Worm (Caenorhabditis elegans) whole organism, late embryonic: ENCODE data around the gene chup-1.

Source experiments
- C38D4.7 ChIP-seq: fragments of 200-800 bp; sonication (Bioruptor generic); optimal IDR thresholded peaks from 2 replicates; lab custom pipeline; 2018; ENCODE audit warnings: mild to moderate bottlenecking, missing genetic modification characterization, moderate library complexity, missing compliant biosample characterization
- F13H6.1 ChIP-seq: sonication (generic microtip); optimal IDR thresholded peaks from 2 replicates; lab custom pipeline; 2016; ENCODE audit warnings: missing genetic modification characterization, missing compliant biosample characterization
- K09A11.1 ChIP-seq: sonication (generic microtip); optimal IDR thresholded peaks from 2 replicates; lab custom pipeline; 2017; ENCODE audit warnings: antibody characterized with exemption, mild to moderate bottlenecking, missing genetic modification characterization, missing compliant biosample characterization; ENCODE audit not compliant: insufficient read depth
- T23F11.4 ChIP-seq: fragments of 200-800 bp; sonication (Bioruptor generic); optimal IDR thresholded peaks from 2 replicates; lab custom pipeline; 2018; ENCODE audit warnings: mild to moderate bottlenecking, missing genetic modification characterization, missing compliant biosample characterization
- ahr-1 ChIP-seq: sonication (generic microtip); optimal IDR thresholded peaks from 2 replicates; lab custom pipeline; 2016; ENCODE audit warnings: missing genetic modification characterization, missing compliant biosample characterization
- ceh-18 ChIP-seq: sonication (generic microtip); optimal IDR thresholded peaks from 2 replicates; lab custom pipeline; 2016; ENCODE audit warnings: missing genetic modification characterization, missing compliant biosample characterization
- ceh-19 ChIP-seq: fragments of 200-800 bp; sonication (Bioruptor generic); optimal IDR thresholded peaks from 2 replicates; lab custom pipeline; 2018; ENCODE audit warnings: mild to moderate bottlenecking, missing genetic modification characterization, missing compliant biosample characterization
- ceh-22 ChIP-seq: sonication (generic microtip); optimal IDR thresholded peaks from 2 replicates; lab custom pipeline; 2017; ENCODE audit warnings: missing biosample characterization, missing genetic modification characterization
- ceh-30 ChIP-seq: fragments of 150-350 bp; optimal IDR thresholded peaks from 2 replicates; lab custom pipeline; 2014; ENCODE audit warnings: missing biosample characterization, missing genetic modification characterization
- ceh-31 ChIP-seq: sonication (generic microtip); optimal IDR thresholded peaks from 2 replicates; lab custom pipeline; 2016; ENCODE audit warnings: missing genetic modification characterization, missing compliant biosample characterization
- ceh-34 ChIP-seq: sonication (generic microtip); optimal IDR thresholded peaks from 2 replicates; lab custom pipeline; 2016; ENCODE audit warnings: mild to moderate bottlenecking, missing genetic modification characterization, missing compliant biosample characterization
- ceh-6 ChIP-seq: fragments of 200-800 bp; sonication (Bioruptor generic); optimal IDR thresholded peaks from 2 replicates; lab custom pipeline; 2018; ENCODE audit warnings: mild to moderate bottlenecking, missing genetic modification characterization, missing compliant biosample characterization
- che-1 ChIP-seq: sonication (generic microtip); optimal IDR thresholded peaks from 2 replicates; lab custom pipeline; 2016; ENCODE audit warnings: mild to moderate bottlenecking, missing genetic modification characterization, missing compliant biosample characterization
- dve-1 ChIP-seq: sonication (generic microtip); optimal IDR thresholded peaks from 2 replicates; lab custom pipeline; 2017; ENCODE audit warnings: antibody characterized with exemption, mild to moderate bottlenecking, missing genetic modification characterization, missing compliant biosample characterization
- elt-2 ChIP-seq: sonication (generic microtip); optimal IDR thresholded peaks from 2 replicates; lab custom pipeline; 2016; ENCODE audit warnings: missing genetic modification reagents, missing genetic modification characterization, missing compliant biosample characterization
- elt-4 ChIP-seq: sonication (generic microtip); optimal IDR thresholded peaks from 2 replicates; lab custom pipeline; 2016; ENCODE audit warnings: missing genetic modification characterization, missing compliant biosample characterization
- ets-4 ChIP-seq: sonication (generic microtip); optimal IDR thresholded peaks from 2 replicates; lab custom pipeline; 2016; ENCODE audit warnings: missing genetic modification characterization, missing compliant biosample characterization
- eyg-1 ChIP-seq: sonication (generic microtip); optimal IDR thresholded peaks from 2 replicates; lab custom pipeline; 2016; ENCODE audit warnings: missing genotype, missing genetic modification characterization, missing compliant biosample characterization
- fax-1 ChIP-seq: sonication (generic microtip); optimal IDR thresholded peaks from 2 replicates; lab custom pipeline; 2016; ENCODE audit warnings: missing genotype, missing genetic modification characterization, missing compliant biosample characterization
- fkh-10 ChIP-seq: fragments of 150-350 bp; optimal IDR thresholded peaks from 2 replicates; lab custom pipeline; 2014; ENCODE audit warnings: missing biosample characterization, missing genetic modification reagents, missing genetic modification characterization
- fkh-6 ChIP-seq: sonication (generic microtip); optimal IDR thresholded peaks from 2 replicates; lab custom pipeline; 2016; ENCODE audit warnings: missing genetic modification characterization, missing compliant biosample characterization
- gmeb-2 ChIP-seq: sonication (generic microtip); optimal IDR thresholded peaks from 2 replicates; lab custom pipeline; 2016; ENCODE audit warnings: missing genetic modification characterization, inconsistent platforms, missing compliant biosample characterization
- hlh-13 ChIP-seq: fragments of 200-800 bp; sonication (Bioruptor generic); optimal IDR thresholded peaks from 2 replicates; lab custom pipeline; 2018; ENCODE audit warnings: mild to moderate bottlenecking, missing genetic modification characterization, missing compliant biosample characterization
- hlh-30 ChIP-seq: sonication (generic microtip); optimal IDR thresholded peaks from 2 replicates; lab custom pipeline; 2017; ENCODE audit warnings: antibody characterized with exemption, missing genetic modification characterization, missing compliant biosample characterization; ENCODE audit not compliant: insufficient read depth
- hlh-8 ChIP-seq: sonication (generic microtip); optimal IDR thresholded peaks from 2 replicates; lab custom pipeline; 2016; ENCODE audit warnings: missing genotype, missing genetic modification characterization, missing compliant biosample characterization
- lim-6 ChIP-seq: sonication (generic microtip); optimal IDR thresholded peaks from 2 replicates; lab custom pipeline; 2016; ENCODE audit warnings: missing genetic modification characterization, missing compliant biosample characterization
- madf-2 ChIP-seq: sonication (generic microtip); optimal IDR thresholded peaks from 2 replicates; lab custom pipeline; 2017; ENCODE audit warnings: missing genetic modification characterization, missing compliant biosample characterization
- nhr-11 ChIP-seq: fragments of 150-350 bp; optimal IDR thresholded peaks from 2 replicates; lab custom pipeline; 2014; ENCODE audit warnings: missing biosample characterization, missing genetic modification characterization
- pat-9 ChIP-seq: fragments of 200-800 bp; sonication (Bioruptor generic); optimal IDR thresholded peaks from 2 replicates; lab custom pipeline; 2018; ENCODE audit warnings: mild to moderate bottlenecking, missing genetic modification characterization, moderate library complexity, missing compliant biosample characterization
- pax-1 ChIP-seq: fragments of 150-350 bp; optimal IDR thresholded peaks from 2 replicates; lab custom pipeline; 2014; ENCODE audit warnings: missing biosample characterization, missing genetic modification characterization
- pros-1 ChIP-seq: fragments of 150-350 bp; optimal IDR thresholded peaks from 2 replicates; lab custom pipeline; 2014; ENCODE audit warnings: missing biosample characterization, missing genetic modification reagents, missing genetic modification characterization
- ref-2 ChIP-seq: sonication (generic microtip); optimal IDR thresholded peaks from 2 replicates; lab custom pipeline; 2016; ENCODE audit warnings: missing genetic modification characterization, missing compliant biosample characterization
- rnt-1 ChIP-seq: sonication (generic microtip); optimal IDR thresholded peaks from 2 replicates; lab custom pipeline; 2016; ENCODE audit warnings: missing genetic modification characterization, missing compliant biosample characterization
- sox-2 ChIP-seq: fragments of 200-800 bp; sonication (Bioruptor generic); IDR thresholded peaks from 2 replicates; pipeline ENCODE4 v1.3.6; 2022; ENCODE audit warnings: missing genetic modification reagents, missing genetic modification characterization, missing compliant biosample characterization
- ttx-3 ChIP-seq: sonication (generic microtip); optimal IDR thresholded peaks from 2 replicates; lab custom pipeline; 2016; ENCODE audit warnings: missing genetic modification reagents, missing genetic modification characterization, missing compliant biosample characterization
- unc-42 ChIP-seq: sonication (generic microtip); optimal IDR thresholded peaks from 2 replicates; lab custom pipeline; 2016; ENCODE audit warnings: missing genotype, missing genetic modification characterization, missing compliant biosample characterization
- unc-55 ChIP-seq: sonication (generic microtip); optimal IDR thresholded peaks from 2 replicates; lab custom pipeline; 2017; ENCODE audit warnings: missing biosample characterization, missing genetic modification reagents, missing genetic modification characterization
- unc-86 ChIP-seq: sonication (generic microtip); optimal IDR thresholded peaks from 2 replicates; lab custom pipeline; 2016; ENCODE audit warnings: missing genetic modification characterization, missing compliant biosample characterization
- zip-5 ChIP-seq: sonication (generic microtip); optimal IDR thresholded peaks from 2 replicates; lab custom pipeline; 2016; ENCODE audit warnings: missing genetic modification characterization, missing compliant biosample characterization

Gene chup-1

ce11 chrX:8800355-8800754 is 8.4 kb downstream of the chup-1 start:
- TF ChIP-seq C38D4.7 (no peak), ttx-3 (no peak), K09A11.1 (tag; lab: Kevin White, UChicago) (no peak), dve-1 (no peak), ceh-6 (GFP tag; lab: Kevin White, UChicago) (no peak), unc-55 (GFP tag; lab: Kevin White, UChicago) (no peak), T23F11.4 (GFP tag; lab: Kevin White, UChicago) (no peak), elt-4 (no peak), ceh-22 (tag; lab: Kevin White, UChicago) (no peak), ceh-30 (tag; lab: Kevin White, UChicago) (no peak), hlh-8 (tag; lab: Kevin White, UChicago) (no peak), ets-4 (no peak), ceh-18 (tag; lab: Kevin White, UChicago) (no peak), hlh-30 (tag; lab: Kevin White, UChicago) (no peak), fax-1 (tag; lab: Kevin White, UChicago) (no peak), eyg-1 (tag; lab: Kevin White, UChicago) (no peak), unc-42 (tag; lab: Kevin White, UChicago) (no peak)

- TF ChIP-seq unc-42 (tag; lab: Kevin White, UChicago): peak; percentile 97
- peak; percentile 26 for TF ChIP-seq ceh-31 (tag; lab: Kevin White, UChicago)
- TF ChIP-seq fkh-10 (GFP tag; lab: Kevin White, UChicago): no peak
- no peak for TF ChIP-seq madf-2 (tag; lab: Kevin White, UChicago)
Measured at ce11 chrX:8800983-8801382, 9.0 kb downstream of the chup-1 start.

ce11 chrX:8805475-8805874 is 13.5 kb downstream of the chup-1 start:
- TF ChIP-seq ceh-34 (tag; lab: Kevin White, UChicago) (no peak), ceh-30 (tag; lab: Kevin White, UChicago) (no peak), pax-1 (no peak), zip-5 (tag; lab: Kevin White, UChicago) (no peak), ceh-18 (tag; lab: Kevin White, UChicago) (no peak), lim-6 (tag; lab: Kevin White, UChicago) (no peak), sox-2 (no peak)

ce11 chrX:8806070-8806799 is 14.3 kb downstream of the chup-1 start, which contains the start of gene R04E5.8:
R04E5.8 (minus strand) TSS chrX:8806120.
- TF ChIP-seq sox-2: no peak
- no peak for TF ChIP-seq rnt-1 (tag; lab: Kevin White, UChicago)
- TF ChIP-seq fkh-6 (tag; lab: Kevin White, UChicago): peak; percentile 36
- no peak for TF ChIP-seq madf-2 (tag; lab: Kevin White, UChicago)
- peak; percentile 11 for TF ChIP-seq ref-2 (tag; lab: Kevin White, UChicago)
- TF ChIP-seq unc-42 (tag; lab: Kevin White, UChicago): peak; percentile 36
- TF ChIP-seq, all 69 proteins: peak for 3

DNA sequence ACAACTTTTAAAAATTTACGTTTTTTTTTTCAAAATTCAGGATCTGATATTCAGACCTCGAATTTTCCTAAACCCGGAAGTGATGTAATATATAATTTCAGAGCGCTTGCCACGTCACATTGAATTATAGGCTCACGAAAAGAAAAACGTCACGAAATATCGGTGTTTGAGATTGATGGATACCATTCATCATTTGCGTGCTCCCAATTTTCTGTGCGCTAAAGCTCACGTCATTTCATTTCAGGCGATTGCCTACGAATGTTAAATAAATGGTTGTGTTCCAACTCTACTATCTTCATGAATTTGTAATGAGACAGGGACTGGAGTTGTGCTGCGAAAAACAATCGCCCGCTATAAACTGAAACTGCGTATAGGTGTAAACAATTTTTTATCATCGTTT is 16.8 kb downstream of the chup-1 start:
- TF ChIP-seq sox-2 (no peak), K09A11.1 (tag; lab: Kevin White, UChicago) (no peak), elt-2 (no peak), gmeb-2 (tag; lab: Kevin White, UChicago) (no peak), fax-1 (tag; lab: Kevin White, UChicago) (no peak)
- TF ChIP-seq, all 69 proteins: peak for 0

DNA sequence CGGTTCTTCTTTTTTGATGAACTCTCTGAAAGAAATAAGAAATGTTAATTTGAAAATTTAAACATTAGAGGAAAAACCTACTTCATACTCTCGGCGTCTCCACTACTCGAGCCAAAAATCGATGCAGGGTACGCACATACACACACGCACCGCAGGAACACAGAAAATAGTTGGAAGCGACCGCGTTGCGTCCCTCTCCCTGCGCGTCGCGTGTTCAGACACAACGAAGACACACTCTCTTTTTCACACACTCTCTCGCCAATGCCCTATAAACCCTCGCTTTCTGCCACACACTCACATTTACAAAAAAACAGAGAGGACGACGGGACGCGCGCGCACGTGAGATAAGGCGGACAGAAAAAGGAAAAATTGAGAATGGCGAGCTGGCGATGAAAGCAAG is 18.9 kb downstream of the chup-1 start, which contains the start of gene R04E5.9:
R04E5.9 (minus strand) TSS at position 235 of the 400 bp plus-strand sequence.
- TF ChIP-seq pat-9 (tag; lab: Kevin White, UChicago) (no peak), madf-2 (tag; lab: Kevin White, UChicago) (no peak), che-1 (tag; lab: Kevin White, UChicago) (no peak), ceh-19 (peak; percentile 29), elt-2 (peak; percentile 65), ttx-3 (peak; percentile 17), nhr-11 (tag; lab: Kevin White, UChicago) (no peak), ceh-31 (tag; lab: Kevin White, UChicago) (peak; percentile 86), unc-86 (no peak), pros-1 (tag; lab: Kevin White, UChicago) (peak; percentile 75), fax-1 (tag; lab: Kevin White, UChicago) (no peak), dve-1 (no peak), C38D4.7 (no peak), rnt-1 (tag; lab: Kevin White, UChicago) (no peak), F13H6.1 (peak; percentile 54), K09A11.1 (tag; lab: Kevin White, UChicago) (no peak), ahr-1 (tag; lab: Kevin White, UChicago) (no peak), ceh-6 (GFP tag; lab: Kevin White, UChicago) (no peak), ceh-18 (tag; lab: Kevin White, UChicago) (peak; percentile 75), hlh-13 (GFP tag; lab: Kevin White, UChicago) (no peak), ceh-30 (tag; lab: Kevin White, UChicago) (no peak), hlh-8 (tag; lab: Kevin White, UChicago) (peak; percentile 73)
